Fruit fly (Drosophila melanogaster): ENCODE measurements around the gene CG9624.

The CG9624 gene

dm6 chr3R:14277894-14278522, 49.1 kb upstream of the CG9624 start (continued):
- TF ChIP-seq CG14014 (GFP tag; IDR thresholded peaks at IDR 0.05) (peak; percentile 88), pros (GFP tag; optimal IDR thresholded peaks at IDR 0.05) (no peak), chn (GFP tag; optimal IDR thresholded peaks at IDR 0.05) (peak; percentile 56), Elba2 (GFP tag; optimal IDR thresholded peaks at IDR 0.05) (peak; percentile 58)

dm6 chr3R:14275519-14276172, 46.7 kb upstream of the CG9624 start:
- peak; percentile 43 for TF ChIP-seq nom (GFP tag; optimal IDR thresholded peaks at IDR 0.05)
- no peak for TF ChIP-seq Mad (GFP tag; optimal IDR thresholded peaks at IDR 0.05)

- TF ChIP-seq CG12236 (GFP tag; optimal IDR thresholded peaks at IDR 0.05) (no peak), fru (optimal IDR thresholded peaks at IDR 0.05) (no peak), Adf1 (GFP tag; IDR thresholded peaks at IDR 0.05) (no peak), Ets65A (GFP tag) (peak; percentile 73), CG6854 (GFP tag; optimal IDR thresholded peaks at IDR 0.05) (no peak), jigr1 (GFP tag; IDR thresholded peaks at IDR 0.05) (no peak)
These were observed 33.1 kb upstream of the CG9624 start, which contains the start of the genes CG14839 and CG14841 for dm6 chr3R:14262087-14262486. Gene CG14839 (plus strand): TSS chr3R:14262387. Gene CG14841 (minus strand): TSS chr3R:14262418.

dm6 chr3R:14261113-14261512, 32.2 kb upstream of the CG9624 start, which contains the start of gene CG14840:
Gene CG14840 (minus strand): TSS chr3R:14261213.
- TF ChIP-seq her (GFP tag; optimal IDR thresholded peaks at IDR 0.05): no peak
- no peak for TF ChIP-seq dati (GFP tag; IDR thresholded peaks at IDR 0.05)
- TF ChIP-seq CG2129 (GFP tag; IDR thresholded peaks at IDR 0.05; ENCODE audit: partially characterized antibody): no peak
- no peak for TF ChIP-seq BtbVII (GFP tag; optimal IDR thresholded peaks at IDR 0.05)
- no peak for TF ChIP-seq gcm2 (GFP tag; optimal IDR thresholded peaks at IDR 0.05)
- TF ChIP-seq CG2875 (GFP tag; optimal IDR thresholded peaks at IDR 0.05): no peak
- TF ChIP-seq cas (GFP tag; IDR thresholded peaks at IDR 0.05): no peak
- TF ChIP-seq CG12769 (tag; optimal IDR thresholded peaks at IDR 0.05): no peak
- TF ChIP-seq chn (GFP tag; optimal IDR thresholded peaks at IDR 0.05): no peak
- no peak for TF ChIP-seq Optix (GFP tag; IDR thresholded peaks at IDR 0.05)
- TF ChIP-seq CG31365 (tag; optimal IDR thresholded peaks at IDR 0.05): no peak
- no peak for TF ChIP-seq grau (tag; optimal IDR thresholded peaks at IDR 0.05)
- TF ChIP-seq ato (GFP tag; IDR thresholded peaks at IDR 0.05; ENCODE audit: partially characterized antibody): no peak
- TF ChIP-seq Elba2 (GFP tag; optimal IDR thresholded peaks at IDR 0.05): no peak
- TF ChIP-seq MTF-1 (GFP tag; optimal IDR thresholded peaks at IDR 0.05; ENCODE audit: borderline replicate concordance): no peak
- no peak for TF ChIP-seq CG4707 (GFP tag; optimal IDR thresholded peaks at IDR 0.05)
- no peak for TF ChIP-seq Aef1 (GFP tag; IDR thresholded peaks at IDR 0.05)
- TF ChIP-seq Sox102F (GFP tag; optimal IDR thresholded peaks at IDR 0.05): no peak

- TF ChIP-seq CG30431 (GFP tag; optimal IDR thresholded peaks at IDR 0.05) (no peak), Myb (GFP tag; optimal IDR thresholded peaks at IDR 0.05) (peak; percentile 63), grau (tag; optimal IDR thresholded peaks at IDR 0.05) (no peak), Hr3 (GFP tag; optimal IDR thresholded peaks at IDR 0.05) (no peak), Fer3 (tag; optimal IDR thresholded peaks at IDR 0.05) (no peak), kni (GFP tag; optimal IDR thresholded peaks at IDR 0.05) (no peak), bcd (GFP tag; optimal IDR thresholded peaks at IDR 0.05) (no peak), crp (GFP tag; optimal IDR thresholded peaks at IDR 0.05) (peak; percentile 32 to 87), jing (GFP tag; optimal IDR thresholded peaks at IDR 0.05) (no peak), CG13287 (GFP tag; IDR thresholded peaks at IDR 0.05; ENCODE audit: partially characterized antibody) (peak; percentile 18; the same call in 1 of the 2 replicates), Hmx (GFP tag; optimal IDR thresholded peaks at IDR 0.05) (no peak), HHEX (GFP tag; optimal IDR thresholded peaks at IDR 0.05) (no peak), ssp (GFP tag; IDR thresholded peaks at IDR 0.05) (no peak), pzg (GFP tag; optimal IDR thresholded peaks at IDR 0.05) (peak; percentile 6), CG14965 (GFP tag; optimal IDR thresholded peaks at IDR 0.05; ENCODE audit: borderline replicate concordance) (no peak), stwl (tag; optimal IDR thresholded peaks at IDR 0.05) (peak; percentile 58)
These were observed 30.9 kb upstream of the CG9624 start, which contains the start of gene MetRS-m for dm6 chr3R:14259821-14260220. Gene MetRS-m (minus strand): TSS chr3R:14259991.

Data from whole organism, embryonic.